Fruit fly (Drosophila melanogaster) whole organism, wandering third instar larva: ENCODE results near the gene CG32650.

Experiments
- Dif ChIP-seq: fragments of 200-275, 200-300 bp; sonication (Bioruptor generic); optimal IDR thresholded peaks from 2 replicates; lab custom pipeline; 2018; ENCODE audit warnings: missing biosample characterization, missing genetic modification characterization; ENCODE audit not compliant: partially characterized antibody
- HLH106 ChIP-seq: fragments of 200-800 bp; optimal IDR thresholded peaks from 3 replicates; lab custom pipeline; 2019; ENCODE audit warnings: missing biosample characterization, mild to moderate bottlenecking, missing genetic modification characterization, moderate library complexity
- Rel ChIP-seq, 2 experiments: fragments of 200-800 bp; sonication (Bioruptor generic) in 1 of 2; optimal IDR thresholded peaks; 2 replicates in 1 of 2; 3 replicates in 1 of 2; lab custom pipeline; 2016 to 2019; ENCODE audit warnings: mild to moderate bottlenecking in 2 of 2, missing biosample characterization in 2 of 2, missing genetic modification characterization in 2 of 2, moderate library complexity in 1 of 2
- dmrt93B ChIP-seq: fragments of 200-800 bp; sonication (Bioruptor generic); optimal IDR thresholded peaks from 2 replicates; lab custom pipeline; 2018; ENCODE audit warnings: missing biosample characterization, mild to moderate bottlenecking, missing genetic modification characterization
- foxo ChIP-seq, 2 experiments: fragments of 200-800 bp; sonication (Bioruptor generic); optimal IDR thresholded peaks; 2 replicates in 1 of 2; 3 replicates in 1 of 2; lab custom pipeline; 2016 to 2017; ENCODE audit warnings: missing biosample characterization in 2 of 2, missing genetic modification characterization in 2 of 2
- fru ChIP-seq: fragments of 200-800 bp; sonication (Bioruptor generic); optimal IDR thresholded peaks from 3 replicates; lab custom pipeline; 2016; ENCODE audit warnings: missing biosample characterization, mild to moderate bottlenecking, missing genetic modification characterization
- lola ChIP-seq: fragments of >200 bp; optimal IDR thresholded peaks from 2 replicates; lab custom pipeline; 2017; ENCODE audit warnings: missing biosample characterization, missing genetic modification characterization
- pan ChIP-seq: fragments of >200 bp; optimal IDR thresholded peaks from 2 replicates; lab custom pipeline; 2017
- psq ChIP-seq: fragments of 200-800 bp; sonication (Bioruptor generic); optimal IDR thresholded peaks from 3 replicates; lab custom pipeline; 2017; ENCODE audit warnings: missing biosample characterization, mild to moderate bottlenecking, missing genetic modification characterization, moderate library complexity
- usp ChIP-seq: fragments of >200 bp; optimal IDR thresholded peaks from 2 replicates; lab custom pipeline; 2017; ENCODE audit warnings: missing biosample characterization, missing genetic modification characterization

DNA sequence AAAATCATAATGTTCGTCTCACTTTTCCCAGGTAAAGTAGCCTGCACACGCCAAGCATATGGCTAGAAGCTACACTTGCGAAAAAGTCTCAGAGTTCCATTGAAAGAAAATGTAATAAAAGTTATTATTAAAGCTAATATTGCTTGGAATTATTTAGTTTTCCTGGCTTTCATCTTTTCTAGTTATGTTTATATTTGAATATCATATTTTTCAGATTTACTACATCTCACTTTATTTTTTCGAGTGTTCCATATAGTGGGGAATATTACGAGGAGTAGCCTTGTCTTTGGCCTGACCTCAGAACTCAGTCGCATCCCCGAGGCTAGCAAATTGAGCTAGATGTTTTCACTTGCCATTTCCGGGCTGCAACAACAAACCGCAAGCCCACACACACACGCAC lies 10.9 kb downstream of the CG32650 start:
- TF ChIP-seq usp (GFP tag; lab: Kevin White, UChicago) (no peak), pan (lab: Kevin White, UChicago) (no peak), psq (GFP tag; lab: Kevin White, UChicago) (no peak), lola (GFP tag; lab: Kevin White, UChicago) (no peak), dmrt93B (GFP tag; lab: Kevin White, UChicago) (no peak), fru (GFP tag; lab: Kevin White, UChicago) (no peak), Rel (GFP tag; optimal IDR thresholded peaks at IDR 0.05; lab: Kevin White, UChicago) (no peak), Rel (tag; optimal IDR thresholded peaks at IDR 0.05; lab: Kevin White, UChicago) (no peak), HLH106 (no peak), Dif (GFP tag; lab: Kevin White, UChicago) (no peak), foxo (GFP tag; optimal IDR thresholded peaks at IDR 0.05; lab: Kevin White, UChicago) (no peak)
